Fruit fly (Drosophila melanogaster) whole organism, larva: ENCODE measurements around the gene rudhira.

Experiments used
- noc ChIP-seq: fragments of 200-800 bp; sonication (Bioruptor generic); optimal IDR thresholded peaks from 3 replicates; lab custom pipeline; 2019; ENCODE audit warnings: missing biosample characterization, mild to moderate bottlenecking, missing genetic modification characterization, moderate library complexity

Gene rudhira

DNA sequence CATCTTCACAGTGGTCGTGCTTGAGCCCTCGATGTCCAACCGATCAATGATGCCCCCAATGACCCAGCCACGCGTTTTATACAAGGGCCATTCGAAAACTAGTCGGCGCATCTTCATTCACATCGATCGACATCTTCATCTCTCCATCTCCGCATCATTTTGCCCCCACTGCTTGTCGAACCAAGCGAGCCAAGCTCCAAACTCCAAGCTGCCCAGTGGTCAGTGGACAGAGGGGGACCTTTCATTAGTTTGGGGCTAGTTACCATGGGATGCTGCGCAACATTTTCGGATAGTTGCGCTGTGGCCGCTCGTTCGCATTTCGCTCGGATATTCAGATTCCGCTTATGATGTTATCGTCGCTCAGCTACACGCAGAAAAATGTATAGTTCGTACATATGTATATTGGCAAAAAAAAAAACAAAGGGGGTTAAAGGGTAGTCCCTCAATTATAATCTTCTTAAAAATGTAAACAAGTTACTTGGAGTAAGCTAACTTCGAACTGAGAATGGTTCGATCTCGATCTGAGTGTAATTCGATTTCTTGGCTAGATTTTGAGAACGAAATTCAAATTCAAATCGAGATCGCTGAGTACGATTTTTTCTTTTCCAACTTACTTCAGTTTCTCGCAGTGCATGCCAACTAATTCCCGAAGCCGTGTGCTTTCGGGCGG is 29.5 kb downstream of the rudhira start, which contains the start of gene CG15740:
Gene CG15740, minus strand, starts transcription at position 51 of the 670 bp plus-strand sequence.
- no peak for TF ChIP-seq noc (tag; lab: Kevin White, UChicago)

DNA sequence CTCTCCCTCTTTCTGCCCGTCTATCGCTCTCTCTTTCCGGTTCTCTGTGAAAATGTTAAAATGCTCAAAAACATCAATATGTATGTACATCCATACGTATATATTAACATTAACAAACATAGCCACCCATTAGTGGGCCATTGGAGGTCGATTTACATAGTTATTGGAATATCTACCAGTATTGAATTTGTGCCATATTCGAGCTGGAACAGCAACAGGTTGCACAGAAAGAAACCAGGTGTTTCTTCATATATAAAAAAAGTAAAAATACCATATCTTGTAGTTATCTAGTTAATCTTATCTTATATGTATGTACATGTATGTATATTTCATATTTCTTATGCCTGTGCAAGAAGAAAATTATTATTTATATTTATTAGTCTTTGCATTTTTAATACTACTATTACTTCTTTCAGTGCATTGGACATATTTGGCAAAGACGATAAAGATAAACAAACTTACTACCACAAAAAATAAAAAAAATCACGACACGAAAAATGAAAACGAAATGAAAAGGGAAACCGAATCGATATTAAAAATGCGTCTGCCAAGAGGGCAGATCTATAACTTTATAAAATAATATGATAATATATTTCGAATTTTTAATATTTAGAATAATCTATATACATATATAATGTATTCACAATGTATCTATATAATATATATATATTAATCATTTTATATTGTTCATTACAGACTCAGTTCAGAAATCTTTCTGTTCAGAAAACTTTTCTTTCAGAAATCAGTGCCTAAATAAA is 32.0 kb downstream of the rudhira start:
- TF ChIP-seq noc (tag; lab: Kevin White, UChicago) = peak; percentile 35

DNA sequence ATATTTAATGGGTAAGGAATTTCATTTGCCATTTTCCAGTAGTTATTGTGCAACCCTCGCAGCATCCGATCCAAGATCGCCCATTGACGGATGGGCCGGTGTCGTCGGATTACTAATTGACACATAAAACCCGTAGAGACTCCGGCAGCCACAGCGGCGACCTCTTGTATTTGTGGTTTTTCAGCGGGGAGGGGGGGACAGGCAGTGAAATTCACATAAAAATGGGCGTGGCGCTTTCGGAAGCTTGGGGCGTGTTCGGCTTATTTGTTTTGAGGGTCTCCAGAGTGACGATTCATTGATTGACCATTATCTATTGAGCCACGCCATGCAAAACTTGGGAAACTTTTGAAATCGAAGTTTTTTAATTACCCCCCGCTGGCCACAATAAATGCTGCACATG is 32.6 kb downstream of the rudhira start:
- TF ChIP-seq noc (tag; lab: Kevin White, UChicago) = no peak

DNA sequence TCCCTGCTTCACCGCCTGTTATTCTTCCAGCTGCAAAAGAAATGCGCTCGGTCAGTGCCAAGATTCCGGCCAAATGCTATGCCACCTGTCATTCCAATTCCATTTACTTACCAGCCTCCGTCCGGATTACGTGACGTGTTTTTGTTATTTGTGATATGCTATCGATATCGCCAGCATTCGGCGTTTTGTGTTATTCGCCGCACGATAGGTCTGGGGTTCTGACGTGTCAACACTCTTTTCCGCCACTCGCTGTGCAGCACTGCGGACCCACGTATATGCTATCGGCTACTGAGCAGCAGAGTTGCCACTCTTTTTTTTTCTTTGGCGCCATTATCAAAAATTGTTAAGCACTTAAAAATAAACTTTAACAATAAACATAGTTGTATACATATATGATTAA is 35.6 kb downstream of the rudhira start, which contains the start of gene p24-1:
Gene p24-1, minus strand, starts transcription at position 221 of the 400 bp plus-strand sequence.
- TF ChIP-seq noc (tag; lab: Kevin White, UChicago) = peak; percentile 31

DNA sequence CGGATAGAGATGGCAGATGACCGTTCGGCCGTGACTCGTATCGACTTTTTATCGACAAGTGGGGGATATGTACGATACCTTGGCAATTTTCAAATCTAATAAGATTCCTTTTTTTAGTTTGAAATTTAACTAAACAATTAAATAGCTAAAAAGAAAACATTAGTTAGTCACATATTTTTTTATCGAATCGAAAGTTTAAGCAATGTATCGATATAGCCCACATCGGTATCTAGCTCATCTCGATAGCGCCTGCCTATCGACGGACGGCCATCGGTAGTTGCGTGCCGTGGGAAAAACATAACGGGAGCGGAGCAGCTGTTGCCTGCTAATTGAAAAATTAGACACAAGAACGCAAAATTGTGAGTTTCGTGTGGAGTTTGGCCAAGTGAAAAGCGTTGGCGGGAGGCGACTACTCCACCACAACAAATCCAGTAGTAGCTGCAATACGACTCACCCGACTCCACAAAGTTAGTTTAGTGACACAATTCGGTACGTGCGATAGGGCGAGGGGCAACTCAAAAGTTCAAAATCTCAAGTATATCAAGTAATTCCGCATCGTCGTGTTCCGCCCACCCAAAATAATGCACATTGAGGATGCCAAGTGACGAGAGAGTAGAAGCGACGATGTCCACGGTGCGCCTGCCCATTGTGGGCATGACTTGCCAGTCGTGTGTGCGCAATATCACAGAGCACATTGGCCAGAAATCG is 38.2 kb downstream of the rudhira start, which contains the start of the genes CG10347 and ATP7:
Gene CG10347, minus strand, starts transcription at position 174 of the 708 bp plus-strand sequence.
Gene ATP7, plus strand, starts transcription at position 265 of the 708 bp plus-strand sequence.
- peak; percentile 30 for TF ChIP-seq noc (tag; lab: Kevin White, UChicago)

DNA sequence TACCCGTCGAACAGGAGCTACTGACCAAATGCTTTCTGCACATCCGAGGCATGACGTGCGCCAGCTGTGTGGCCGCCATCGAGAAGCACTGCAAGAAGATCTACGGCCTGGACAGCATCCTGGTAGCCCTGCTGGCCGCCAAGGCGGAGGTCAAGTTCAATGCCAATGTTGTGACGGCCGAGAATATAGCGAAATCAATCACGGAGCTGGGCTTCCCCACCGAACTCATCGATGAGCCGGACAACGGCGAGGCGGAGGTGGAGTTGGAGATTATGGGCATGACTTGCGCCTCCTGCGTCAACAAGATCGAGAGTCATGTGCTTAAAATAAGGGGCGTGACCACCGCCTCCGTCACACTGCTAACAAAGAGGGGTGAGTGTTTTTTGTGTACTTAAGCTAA is 39.3 kb downstream of the rudhira start:
- no peak for TF ChIP-seq noc (tag; lab: Kevin White, UChicago)

DNA sequence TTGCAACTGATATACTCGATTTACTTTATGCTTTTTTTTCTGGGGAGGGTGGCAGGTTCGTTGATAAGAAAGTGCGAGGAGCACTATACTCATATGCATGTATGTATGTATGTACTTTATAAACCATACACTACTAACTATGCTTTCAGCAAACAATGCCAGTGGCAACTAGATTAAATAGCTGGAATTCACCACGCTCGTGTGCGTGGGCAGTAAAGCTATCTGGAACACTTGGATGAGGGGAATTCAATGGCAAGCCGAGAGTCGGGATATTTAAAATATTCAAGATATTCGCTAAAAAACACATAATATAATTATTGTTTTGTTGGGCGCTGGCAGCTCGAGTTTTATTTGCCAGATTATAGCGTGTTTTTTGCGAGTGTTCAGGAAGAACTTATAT is 40.2 kb downstream of the rudhira start:
- TF ChIP-seq noc (tag; lab: Kevin White, UChicago) = no peak

DNA sequence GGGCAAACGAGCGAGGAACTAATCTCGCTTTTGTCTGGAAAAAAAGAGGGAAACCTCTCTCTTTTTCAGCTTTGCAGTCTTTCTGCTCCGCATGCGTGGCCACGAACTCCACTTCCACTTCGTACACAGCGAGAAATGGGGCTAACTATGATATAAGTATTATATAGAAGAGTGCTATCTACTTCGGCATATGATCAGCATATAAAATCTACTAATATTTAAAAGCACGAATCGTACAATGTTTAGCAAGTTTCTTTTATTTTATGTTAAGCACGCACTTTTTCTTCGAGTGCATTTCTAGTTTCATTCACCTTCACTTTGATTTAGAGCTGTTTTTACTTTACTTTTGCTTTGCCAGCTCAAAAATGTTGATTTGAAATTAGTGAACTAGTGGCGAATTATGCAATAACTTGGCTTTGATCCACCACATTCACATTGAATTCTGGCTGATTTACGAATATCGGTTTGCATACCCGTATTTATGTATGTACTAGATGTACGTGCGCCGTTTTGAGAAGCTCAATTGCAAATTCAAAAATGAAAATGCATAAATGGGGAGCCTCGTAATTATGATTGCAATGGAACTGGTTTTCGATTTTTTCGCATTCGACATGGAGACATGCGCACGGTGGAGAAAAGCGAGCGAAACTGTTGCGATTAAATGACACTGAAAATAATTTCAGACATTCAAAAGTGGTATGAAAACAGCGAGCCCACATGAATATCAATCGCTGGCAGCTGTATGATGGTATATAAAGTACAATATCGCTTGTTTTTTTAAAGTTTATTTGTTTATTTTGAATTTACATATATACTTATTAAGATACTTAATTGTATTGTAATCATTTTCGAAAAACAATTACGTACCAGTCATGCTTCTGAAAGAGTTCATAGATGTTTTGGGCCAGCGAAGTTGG is 41.1 kb downstream of the rudhira start:
- TF ChIP-seq noc (tag; lab: Kevin White, UChicago) = peak; percentile 77

DNA sequence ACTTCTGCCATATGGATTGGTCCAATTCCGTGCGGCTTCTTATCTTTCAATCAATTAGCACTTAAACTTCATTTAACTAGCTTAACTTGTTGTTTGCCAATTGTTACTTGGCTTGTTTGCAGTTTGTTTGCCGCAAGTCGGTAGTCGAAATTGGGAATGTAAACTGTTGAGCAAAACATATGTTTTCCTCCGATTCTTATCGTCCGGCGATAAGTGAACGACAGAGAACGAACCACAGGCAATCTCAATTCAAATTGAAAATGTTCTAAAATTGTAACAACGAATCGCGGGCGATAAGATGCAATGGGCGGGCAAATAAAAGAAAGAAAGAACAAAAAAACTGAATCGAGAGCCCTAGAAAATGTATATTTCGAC is 41.7 kb downstream of the rudhira start:
- TF ChIP-seq noc (tag; lab: Kevin White, UChicago) = no peak

DNA sequence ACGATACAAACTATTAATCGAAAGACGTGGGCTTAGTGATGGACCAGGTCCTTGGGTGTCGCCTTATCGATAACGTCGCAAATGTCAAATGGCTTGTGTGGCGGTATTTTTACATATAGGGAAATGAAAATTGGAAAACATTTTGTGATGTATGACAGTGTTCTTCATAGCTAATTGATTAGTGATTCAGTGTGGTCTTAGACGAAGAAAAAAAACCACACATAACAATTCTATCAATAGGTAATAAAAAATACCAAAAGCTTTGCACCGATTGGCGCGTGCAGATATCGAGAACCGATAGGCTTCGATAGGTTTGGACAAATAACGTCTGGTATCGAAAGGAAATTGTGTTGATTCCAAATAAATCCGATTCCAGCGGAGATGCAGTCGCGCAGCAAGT is 52.2 kb downstream of the rudhira start, which contains the start of the genes Nrd1 and CG1847:
Gene Nrd1, minus strand, starts transcription at position 28 of the 400 bp plus-strand sequence.
Gene CG1847, plus strand, starts transcription at position 305 of the 400 bp plus-strand sequence.
- no peak for TF ChIP-seq noc (tag; lab: Kevin White, UChicago)

DNA sequence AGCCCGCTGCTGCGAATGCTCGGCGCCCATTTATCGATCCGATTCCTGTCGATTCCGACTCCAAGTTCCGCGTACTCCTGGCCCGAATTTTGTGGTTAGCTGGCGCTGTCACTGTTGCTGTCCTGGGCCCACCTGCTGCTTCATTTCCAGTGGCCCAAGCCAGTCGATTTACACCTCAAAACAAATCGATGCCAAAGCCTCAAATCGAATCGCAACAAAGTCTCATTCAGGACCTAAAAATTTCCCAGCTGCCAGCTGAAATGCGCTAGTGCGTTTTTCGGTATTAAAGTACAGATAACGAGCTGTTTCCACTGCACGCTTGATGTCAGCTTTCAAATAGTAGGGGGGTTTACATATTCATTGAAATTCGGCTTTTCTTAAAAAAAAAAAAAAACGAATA is 55.8 kb downstream of the rudhira start, which contains the start of gene BORCS5:
Gene BORCS5, minus strand, starts transcription at position 263 of the 400 bp plus-strand sequence.
- TF ChIP-seq noc (tag; lab: Kevin White, UChicago) = no peak

DNA sequence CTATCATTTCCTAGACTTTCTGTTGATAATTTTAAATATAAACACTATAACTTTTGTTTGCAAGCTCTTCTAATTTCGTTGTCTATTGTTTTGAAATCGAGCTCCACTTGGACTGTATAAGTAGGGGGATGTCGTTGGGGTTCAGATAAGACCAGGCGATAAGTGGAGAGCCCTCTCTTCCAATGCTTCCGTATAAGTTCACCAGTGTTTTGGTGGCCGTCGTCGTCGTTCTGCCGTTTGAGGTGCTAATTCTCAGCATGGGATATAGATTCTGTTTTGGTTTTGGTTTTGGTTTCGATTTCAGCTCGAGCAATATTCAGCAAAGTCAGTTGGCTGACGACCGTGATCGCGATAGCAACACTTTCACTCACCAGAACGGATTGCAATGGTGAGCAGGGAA is 56.4 kb downstream of the rudhira start, which contains the start of gene CG15739:
Gene CG15739, plus strand, starts transcription at position 204 of the 400 bp plus-strand sequence.
- TF ChIP-seq noc (tag; lab: Kevin White, UChicago) = no peak

DNA sequence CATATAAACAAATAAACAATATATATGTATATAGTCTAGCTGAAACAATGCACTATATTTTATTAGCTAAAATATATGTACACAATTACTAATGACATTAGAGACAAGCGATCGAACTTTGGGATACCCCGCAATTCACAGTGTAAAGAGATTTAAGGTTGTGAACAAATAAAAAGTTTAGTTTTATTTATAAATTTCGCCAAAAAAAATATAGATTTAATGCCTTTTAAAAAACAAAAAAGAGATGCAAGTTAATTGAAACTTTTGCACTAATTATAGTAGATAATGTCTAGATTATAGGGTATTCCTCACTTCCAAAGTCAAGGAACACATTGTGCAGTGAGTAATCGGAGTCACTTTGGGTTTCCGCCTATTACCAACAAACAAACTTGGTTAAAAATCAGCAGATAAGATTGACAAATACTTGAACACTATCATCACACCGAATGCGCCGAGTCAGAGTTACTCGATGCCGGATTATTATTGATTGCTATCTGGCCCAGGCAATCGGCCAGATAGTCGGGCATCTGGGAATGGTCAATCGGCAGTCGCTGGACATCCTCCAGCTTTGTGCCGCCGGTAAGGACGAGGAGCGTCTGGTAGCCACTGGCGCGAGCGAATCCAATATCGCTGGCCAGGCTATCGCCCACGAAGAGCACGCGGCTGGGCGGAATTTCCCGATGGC is 58.6 kb downstream of the rudhira start:
- peak; percentile 40 for TF ChIP-seq noc (tag; lab: Kevin White, UChicago)

DNA sequence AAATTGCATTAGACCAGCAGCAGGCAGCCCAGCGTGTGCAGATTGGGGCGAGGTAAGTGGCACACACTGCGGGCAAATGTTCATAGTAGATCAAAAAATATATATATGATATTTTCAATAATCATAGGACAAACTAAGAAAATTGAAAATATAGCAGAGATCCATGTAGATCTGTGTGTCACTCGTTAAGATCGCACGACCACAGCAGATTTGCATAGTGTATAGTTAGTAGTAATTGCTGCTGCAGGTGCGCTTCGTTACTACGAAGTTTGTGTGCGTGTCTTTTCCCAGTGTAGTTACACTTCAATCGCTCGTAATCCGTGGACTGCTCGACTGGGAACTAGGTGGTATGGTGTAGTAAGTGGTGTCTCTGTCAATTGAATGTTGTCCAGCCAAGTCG is 60.5 kb downstream of the rudhira start, which contains the start of gene CG10352:
Gene CG10352, minus strand, starts transcription at position 4 of the 400 bp plus-strand sequence.
- no peak for TF ChIP-seq noc (tag; lab: Kevin White, UChicago)
